Worm (Caenorhabditis elegans): ENCODE data around the gene F40F8.11.

F40F8.11 gene

ce11 chrII:11097154-11097887 lies 35.1 kb downstream of the F40F8.11 start, which contains the start of the genes rpl-36.A and nuo-1 (continued):
- TF ChIP-seq T07F8.4 (tag; optimal IDR thresholded peaks at IDR 0.05) (no peak), cebp-1 (GFP tag; IDR thresholded peaks at IDR 0.05) (no peak), cebp-1 (tag; optimal IDR thresholded peaks at IDR 0.05) (peak; percentile 49), F49E8.2 (tag; optimal IDR thresholded peaks at IDR 0.05; ENCODE audit: insufficient read depth) (peak; percentile 47), pbrm-1 (GFP tag; IDR thresholded peaks at IDR 0.05) (peak; percentile 14; the same call in 1 of the 2 replicates), K12H6.12 (tag; optimal IDR thresholded peaks at IDR 0.05) (peak; percentile 46), hmg-1.2 (GFP tag; IDR thresholded peaks at IDR 0.05) (peak; percentile 42; the same call in 1 of the 2 replicates), madf-3 (GFP tag; IDR thresholded peaks at IDR 0.05) (no peak), T26A5.8 (tag; optimal IDR thresholded peaks at IDR 0.05) (no peak), mcd-1 (GFP tag; IDR thresholded peaks at IDR 0.05) (peak; percentile 70), somi-1 (GFP tag; optimal IDR thresholded peaks at IDR 0.05) (no peak), ets-4 (GFP tag; optimal IDR thresholded peaks at IDR 0.05) (no peak), attf-6 (GFP tag; IDR thresholded peaks at IDR 0.05) (no peak), snpc-1.3 (tag; optimal IDR thresholded peaks at IDR 0.05; ENCODE audit: insufficient read depth) (peak; percentile 37), F39B2.1 (GFP tag; IDR thresholded peaks at IDR 0.05) (no peak), die-1 (tag; optimal IDR thresholded peaks at IDR 0.05) (no peak), tlf-1 (GFP tag; optimal IDR thresholded peaks at IDR 0.05) (no peak), nhr-80 (tag; optimal IDR thresholded peaks at IDR 0.05) (peak; percentile 32), F37B4.10 (GFP tag; IDR thresholded peaks at IDR 0.05) (no peak), zim-3 (tag; optimal IDR thresholded peaks at IDR 0.05) (no peak), dox-1 (GFP tag; IDR thresholded peaks at IDR 0.05) (peak; percentile 38; the same call in 1 of the 2 replicates), efl-1 (GFP tag; optimal IDR thresholded peaks at IDR 0.05) (peak; percentile 13), egl-44 (GFP tag; IDR thresholded peaks at IDR 0.05) (no peak), ceh-27 (GFP tag; optimal IDR thresholded peaks at IDR 0.05) (peak; percentile 45), snpc-4 (GFP tag; optimal IDR thresholded peaks at IDR 0.05) (no peak), snpc-4 (tag; optimal IDR thresholded peaks at IDR 0.05) (peak in 3 of 4 experiments; percentile 17 to 70 (median 49)), aptf-2 (GFP tag; conservative IDR thresholded peaks at IDR 0.05) (no peak), rcor-1 (GFP tag; IDR thresholded peaks at IDR 0.05) (0 out of 2 replicates have a peak, but pooled peaks have one; percentile 19), ceh-79 (tag; optimal IDR thresholded peaks at IDR 0.05) (no peak), Y95B8A.8 (GFP tag; IDR thresholded peaks at IDR 0.05) (no peak), lsy-27 (tag; optimal IDR thresholded peaks at IDR 0.05; ENCODE audit: borderline replicate concordance, insufficient read depth) (no peak), Y67H2A.10 (GFP tag; conservative IDR thresholded peaks at IDR 0.05) (no peak), madf-8 (GFP tag; conservative IDR thresholded peaks at IDR 0.05) (peak; percentile 55), F33H1.4 (GFP tag; IDR thresholded peaks at IDR 0.05) (peak; percentile 95), F57C9.4 (tag; optimal IDR thresholded peaks at IDR 0.05) (no peak), fkh-3 (tag; optimal IDR thresholded peaks at IDR 0.05) (no peak), ztf-3 (GFP tag; optimal IDR thresholded peaks at IDR 0.05) (no peak), sdz-38 (tag; optimal IDR thresholded peaks at IDR 0.05) (no peak), F52B5.7 (tag; optimal IDR thresholded peaks at IDR 0.05) (no peak), ceh-58 (GFP tag; IDR thresholded peaks at IDR 0.05) (no peak), dpl-1 (GFP tag; optimal IDR thresholded peaks at IDR 0.05) (peak; percentile 22), nhr-120 (GFP tag; IDR thresholded peaks at IDR 0.05) (no peak), bed-1 (GFP tag; IDR thresholded peaks at IDR 0.05) (no peak), athp-1 (tag; optimal IDR thresholded peaks at IDR 0.05) (no peak), lin-54 (GFP tag; optimal IDR thresholded peaks at IDR 0.05) (peak; percentile 73), nhr-90 (tag; optimal IDR thresholded peaks at IDR 0.05) (no peak), nfya-1 (tag; optimal IDR thresholded peaks at IDR 0.05; ENCODE audit: borderline replicate concordance, insufficient read depth) (no peak), ztf-22 (GFP tag; optimal IDR thresholded peaks at IDR 0.05) (no peak)

All from whole organism, young adult.